Worm (Caenorhabditis elegans) whole organism, L4 larva: ENCODE measurements around the gene C25G4.2.

Experiments used
- F49E8.2 ChIP-seq: sonication (generic microtip); optimal IDR thresholded peaks from 2 replicates; lab custom pipeline; 2016; ENCODE audit warnings: missing compliant biosample characterization, mild to moderate bottlenecking, missing genetic modification characterization, borderline replicate concordance
- ama-1 ChIP-seq: fragments of 150-350 bp; optimal IDR thresholded peaks from 2 replicates; lab custom pipeline; 2014; ENCODE audit warnings: inconsistent platforms, mixed read lengths
- attf-4 ChIP-seq: sonication (generic microtip); optimal IDR thresholded peaks from 3 replicates; lab custom pipeline; 2017; ENCODE audit warnings: missing biosample characterization, missing genetic modification characterization
- ceh-20 ChIP-seq: fragments of 200-800 bp; sonication (Bioruptor generic); IDR thresholded peaks from 2 replicates; pipeline ENCODE4 v1.3.6; 2022; ENCODE audit warnings: missing genetic modification reagents, missing genetic modification characterization, missing compliant biosample characterization
- cey-2 ChIP-seq: sonication (generic microtip); optimal IDR thresholded peaks from 3 replicates; lab custom pipeline; 2017; ENCODE audit warnings: missing genetic modification characterization, mild to moderate bottlenecking, missing compliant biosample characterization, antibody characterized with exemption, borderline replicate concordance; ENCODE audit not compliant: insufficient read depth
- daf-19 ChIP-seq: fragments of 200-800 bp; sonication (Bioruptor generic); conservative IDR thresholded peaks from 2 replicates; pipeline ENCODE4 v1.3.6; 2022; ENCODE audit warnings: missing genetic modification characterization, missing compliant biosample characterization
- dmd-6 ChIP-seq: fragments of 200-800 bp; sonication (Bioruptor generic); IDR thresholded peaks from 2 replicates; pipeline ENCODE4 v1.3.6; 2022; ENCODE audit warnings: missing genetic modification reagents, missing genetic modification characterization, missing compliant biosample characterization
- dmd-9 ChIP-seq: fragments of 200-800 bp; sonication (Bioruptor generic); IDR thresholded peaks from 2 replicates; pipeline ENCODE4 v1.3.6; 2022; ENCODE audit warnings: missing genetic modification reagents, missing genetic modification characterization, missing compliant biosample characterization
- dpl-1 ChIP-seq: fragments of 150-350 bp; optimal IDR thresholded peaks from 2 replicates; lab custom pipeline; 2014; ENCODE audit warnings: missing biosample characterization, missing genetic modification reagents, missing genetic modification characterization
- duxl-1 ChIP-seq: sonication (generic microtip); optimal IDR thresholded peaks from 2 replicates; lab custom pipeline; 2016; ENCODE audit warnings: mild to moderate bottlenecking, missing genetic modification characterization, moderate library complexity, missing compliant biosample characterization; ENCODE audit not compliant: poor library complexity
- fkh-10 ChIP-seq: fragments of 150-350 bp; optimal IDR thresholded peaks from 2 replicates; lab custom pipeline; 2014; ENCODE audit warnings: missing biosample characterization, missing genetic modification reagents, missing genetic modification characterization
- gei-8 ChIP-seq: fragments of 200-800 bp; sonication (Bioruptor generic); optimal IDR thresholded peaks from 2 replicates; lab custom pipeline; 2018; ENCODE audit warnings: mild to moderate bottlenecking, missing genetic modification characterization, missing compliant biosample characterization
- jun-1 ChIP-seq: fragments of 150-350 bp; optimal IDR thresholded peaks from 2 replicates; lab custom pipeline; 2014; ENCODE audit warnings: missing biosample characterization, missing genetic modification reagents, missing genetic modification characterization
- lim-7 ChIP-seq: fragments of 200-800 bp; sonication (Bioruptor generic); IDR thresholded peaks from 2 replicates; pipeline ENCODE4 v1.3.6; 2022; ENCODE audit warnings: missing genetic modification characterization, missing compliant biosample characterization
- lin-15B ChIP-seq: fragments of 150-350 bp; sonication (generic microtip); optimal IDR thresholded peaks from 3 replicates; lab custom pipeline; 2014; ENCODE audit warnings: missing biosample characterization, missing genetic modification characterization
- madf-5 ChIP-seq, 2 experiments: fragments of 200-800 bp; sonication (Bioruptor generic); IDR thresholded peaks; 2 replicates each; pipeline ENCODE4 v1.3.6; 2022; ENCODE audit warnings: missing compliant biosample characterization in 2 of 2, missing genetic modification characterization in 2 of 2
- mdl-1 ChIP-seq, 2 experiments: fragments of 150-350 bp in 1 of 2; sonication (generic microtip) in 1 of 2; optimal IDR thresholded peaks; 2 replicates each; lab custom pipeline; 2014 to 2017; ENCODE audit warnings: missing biosample characterization in 2 of 2, missing genetic modification characterization in 2 of 2
- mdt-29 ChIP-seq: fragments of 200-800 bp; sonication (Bioruptor generic); IDR thresholded peaks from 2 replicates; pipeline ENCODE4 v1.3.6; 2022; ENCODE audit warnings: missing genetic modification reagents, missing genetic modification characterization, missing compliant biosample characterization
- mes-2 ChIP-seq: sonication (generic microtip); optimal IDR thresholded peaks from 2 replicates; lab custom pipeline; 2016; ENCODE audit warnings: missing genotype, mild to moderate bottlenecking, missing genetic modification characterization, missing compliant biosample characterization; ENCODE audit not compliant: poor library complexity, severe bottlenecking
- mxl-2 ChIP-seq: fragments of 200-800 bp; sonication (Bioruptor generic); conservative IDR thresholded peaks from 2 replicates; pipeline ENCODE4 v1.3.6; 2022; ENCODE audit warnings: missing genetic modification reagents, missing genetic modification characterization, missing compliant biosample characterization
- nhr-42 ChIP-seq: fragments of 200-800 bp; sonication (Bioruptor generic); IDR thresholded peaks from 2 replicates; pipeline ENCODE4 v1.3.6; 2022; ENCODE audit warnings: missing genetic modification characterization, missing compliant biosample characterization
- nhr-48 ChIP-seq: sonication (generic microtip); optimal IDR thresholded peaks from 2 replicates; lab custom pipeline; 2016; ENCODE audit warnings: mild to moderate bottlenecking, missing genetic modification characterization, missing compliant biosample characterization
- nhr-76 ChIP-seq: fragments of 150-350 bp; optimal IDR thresholded peaks from 2 replicates; lab custom pipeline; 2014; ENCODE audit warnings: missing biosample characterization, missing genetic modification characterization
- php-3 ChIP-seq: fragments of 200-800 bp; sonication (Bioruptor generic); IDR thresholded peaks from 2 replicates; pipeline ENCODE4 v1.3.6; 2022; ENCODE audit warnings: missing genetic modification reagents, missing genetic modification characterization, missing compliant biosample characterization
- saeg-2 ChIP-seq: fragments of 200-800 bp; sonication (Bioruptor generic); IDR thresholded peaks from 2 replicates; pipeline ENCODE4 v1.3.6; 2022; ENCODE audit warnings: missing genetic modification reagents, missing genetic modification characterization, missing compliant biosample characterization
- snpc-4 ChIP-seq: fragments of 150-350 bp; optimal IDR thresholded peaks from 2 replicates; lab custom pipeline; 2014; ENCODE audit warnings: missing biosample characterization, missing genetic modification characterization
- spr-1 ChIP-seq: sonication (generic microtip); optimal IDR thresholded peaks from 2 replicates; lab custom pipeline; 2016; ENCODE audit warnings: mild to moderate bottlenecking, missing genetic modification characterization, missing compliant biosample characterization
- spr-3 ChIP-seq: fragments of 200-800 bp; sonication (Bioruptor generic); optimal IDR thresholded peaks from 2 replicates; lab custom pipeline; 2018; ENCODE audit warnings: mild to moderate bottlenecking, missing genetic modification characterization, missing compliant biosample characterization
- unc-130 ChIP-seq: sonication (generic microtip); optimal IDR thresholded peaks from 2 replicates; lab custom pipeline; 2016; ENCODE audit warnings: missing genetic modification reagents, missing genetic modification characterization, missing compliant biosample characterization
- unc-62 ChIP-seq, 3 experiments: fragments of 150-350 bp in 1 of 3; sonication (generic microtip); optimal IDR thresholded peaks in 2 of 3; peaks in 1 of 3; 1 replicate in 1 of 3; 2 replicates in 2 of 3; lab custom pipeline; 2014 to 2017; ENCODE audit warnings: missing biosample characterization in 3 of 3, missing genetic modification characterization in 3 of 3, missing genetic modification reagents in 3 of 3, missing genotype in 1 of 3
- vab-7 ChIP-seq: fragments of 200-800 bp; sonication (Bioruptor generic); IDR thresholded peaks from 2 replicates; pipeline ENCODE4 v1.3.6; 2022; ENCODE audit warnings: missing genetic modification reagents, missing genetic modification characterization, missing compliant biosample characterization
- zag-1 ChIP-seq: fragments of 150-350 bp; optimal IDR thresholded peaks from 2 replicates; lab custom pipeline; 2014; ENCODE audit warnings: missing biosample characterization, missing genetic modification characterization
- zfp-2 ChIP-seq: sonication (generic microtip); optimal IDR thresholded peaks from 2 replicates; lab custom pipeline; 2016; ENCODE audit warnings: mild to moderate bottlenecking, missing genetic modification characterization, missing compliant biosample characterization
- zfp-3 ChIP-seq: fragments of 200-800 bp; sonication (Bioruptor generic); conservative IDR thresholded peaks from 2 replicates; pipeline ENCODE4 v1.3.6; 2022; ENCODE audit warnings: missing genetic modification reagents, missing genetic modification characterization, missing compliant biosample characterization

C25G4.2 gene

DNA sequence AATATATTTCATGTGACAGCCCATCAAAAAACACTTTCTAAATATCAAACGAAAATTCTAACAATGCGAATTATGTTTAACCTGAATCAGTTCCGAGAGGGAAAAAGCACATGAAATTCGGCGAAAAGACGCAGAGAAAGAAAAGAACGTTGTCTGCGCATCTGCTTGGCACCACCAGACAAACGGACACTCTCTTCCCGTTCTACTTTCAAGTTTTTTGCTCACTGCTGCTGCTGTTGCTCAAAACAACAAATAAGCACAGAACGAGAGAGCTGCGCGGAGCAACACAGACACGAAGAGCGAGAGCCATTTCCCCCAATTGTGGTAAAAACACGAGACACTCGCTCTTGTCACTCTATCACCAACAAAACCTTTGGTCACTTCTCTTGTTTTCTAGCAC lies 21.0 kb upstream of the C25G4.2 start (continued):
- TF ChIP-seq unc-62 (GFP tag; optimal IDR thresholded peaks at IDR 0.05 in 1 of 2; lab: Kevin White, UChicago) (peak in 1 of 2 experiments; percentile 63), unc-62 (tag; optimal IDR thresholded peaks at IDR 0.05; lab: Kevin White, UChicago) (no peak), daf-19 (GFP tag; lab: Robert Waterston, UW) (no peak), vab-7 (GFP tag; lab: Robert Waterston, UW) (no peak), dmd-9 (GFP tag; lab: Robert Waterston, UW) (no peak), unc-130 (GFP tag; lab: Kevin White, UChicago) (no peak), spr-3 (GFP tag; lab: Kevin White, UChicago) (no peak), dmd-6 (GFP tag; lab: Robert Waterston, UW) (no peak), zfp-3 (no peak), lim-7 (no peak)

DNA sequence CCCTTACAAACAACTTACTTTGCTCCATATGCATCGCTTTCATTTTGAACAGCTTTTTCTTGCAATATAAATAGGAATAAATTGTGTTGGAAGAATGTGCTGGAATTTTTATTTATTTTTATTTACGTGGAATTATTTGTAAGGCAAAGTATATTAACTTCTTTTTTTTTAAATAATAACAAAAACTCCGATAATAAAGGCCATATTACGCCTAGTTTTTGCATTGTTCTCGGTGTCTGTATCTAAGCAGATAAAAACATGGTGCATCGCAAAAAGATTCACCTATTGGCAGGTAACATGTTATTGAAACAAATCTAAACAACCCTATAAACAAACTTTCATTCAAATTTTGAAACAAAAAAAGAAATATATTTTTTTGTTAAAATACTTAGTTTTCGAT lies 19.5 kb upstream of the C25G4.2 start, which contains the start of gene C25G4.8:
C25G4.8 (minus strand) TSS at position 101 of the 400 bp plus-strand sequence.
- TF ChIP-seq mdl-1 (tag; optimal IDR thresholded peaks at IDR 0.05; lab: Kevin White, UChicago), result no peak
- TF ChIP-seq attf-4 (tag; lab: Kevin White, UChicago), result no peak
- TF ChIP-seq nhr-42, result no peak
- no peak for TF ChIP-seq gei-8 (GFP tag; lab: Kevin White, UChicago)
- no peak for TF ChIP-seq ceh-20 (GFP tag; lab: Robert Waterston, UW)
- TF ChIP-seq zfp-2 (tag; lab: Kevin White, UChicago), result no peak
- TF ChIP-seq dpl-1 (GFP tag; lab: Kevin White, UChicago), result no peak
- TF ChIP-seq nhr-76 (tag; lab: Kevin White, UChicago), result no peak
- no peak for TF ChIP-seq duxl-1 (tag; lab: Kevin White, UChicago)
- TF ChIP-seq lin-15B, result no peak
- TF ChIP-seq zag-1 (tag; lab: Kevin White, UChicago), result no peak
- no peak for TF ChIP-seq spr-1
- no peak for TF ChIP-seq jun-1
- TF ChIP-seq cey-2 (tag; lab: Kevin White, UChicago), result no peak
- TF ChIP-seq, all 104 proteins: peak for 0

DNA sequence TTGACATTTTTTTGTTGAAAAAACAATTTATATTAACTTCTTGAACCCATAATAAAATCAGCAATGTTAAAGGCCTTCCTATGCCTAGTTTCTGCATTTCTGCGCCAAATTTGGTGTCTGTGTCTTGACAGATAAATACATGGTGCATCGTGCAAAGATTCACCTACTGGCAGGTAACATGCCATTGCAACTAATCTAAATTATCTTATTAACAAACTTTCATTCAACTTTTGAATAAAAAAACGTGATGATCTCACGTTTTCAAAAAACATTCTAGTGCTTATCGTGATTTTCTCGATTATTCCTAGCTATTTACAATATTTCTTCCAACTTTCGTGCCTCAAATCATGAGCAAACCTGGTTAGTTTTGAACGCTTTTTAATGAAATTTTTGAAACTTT lies 12.8 kb upstream of the C25G4.2 start, which contains the start of gene C25G4.7:
C25G4.7 (plus strand) TSS at position 301 of the 400 bp plus-strand sequence.
- TF ChIP-seq mdl-1 (tag; optimal IDR thresholded peaks at IDR 0.05; lab: Kevin White, UChicago), result no peak
- TF ChIP-seq F49E8.2 (tag; lab: Kevin White, UChicago), result no peak
- TF ChIP-seq mxl-2, result no peak
- TF ChIP-seq mdt-29 (GFP tag; lab: Robert Waterston, UW), result no peak
- TF ChIP-seq snpc-4 (tag; lab: Kevin White, UChicago), result no peak
- no peak for TF ChIP-seq saeg-2 (GFP tag; lab: Robert Waterston, UW)
- TF ChIP-seq php-3 (GFP tag; lab: Robert Waterston, UW), result no peak
- TF ChIP-seq madf-5 (GFP tag; IDR thresholded peaks at IDR 0.05; lab: Robert Waterston, UW), result no peak
- TF ChIP-seq ama-1 (lab: Kevin White, UChicago), result no peak
- no peak for TF ChIP-seq dpl-1 (GFP tag; lab: Kevin White, UChicago)

DNA sequence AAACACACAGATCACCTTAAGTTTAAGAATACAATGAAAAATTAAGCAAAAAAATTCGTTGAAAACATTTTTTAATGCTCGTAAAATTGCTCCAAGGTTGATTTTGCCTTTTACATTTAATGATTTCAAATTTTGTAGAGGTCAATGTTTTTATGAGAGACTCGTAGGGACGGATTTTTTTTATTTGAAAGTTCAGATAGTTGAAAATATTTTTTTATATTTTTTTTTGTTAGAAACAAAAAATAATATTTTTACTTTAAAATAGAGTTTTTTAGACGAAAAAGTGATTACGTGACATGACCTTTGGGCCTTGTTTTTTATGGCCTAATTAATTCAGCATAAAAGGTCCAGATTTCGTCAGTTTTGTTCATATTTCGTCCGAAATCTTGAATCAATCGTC lies 10.9 kb upstream of the C25G4.2 start, which contains the start of gene smz-1:
smz-1 (plus strand) TSS at position 301 of the 400 bp plus-strand sequence.
- TF ChIP-seq nhr-48 (tag; lab: Kevin White, UChicago) (no peak), fkh-10 (GFP tag; lab: Kevin White, UChicago) (no peak), mes-2 (tag; lab: Kevin White, UChicago) (no peak)
